Fruit fly (Drosophila melanogaster) whole organism, embryonic: ENCODE results near the gene Cp190.

ENCODE experiments used
- Abd-B ChIP-seq: fragments of 200-800 bp; sonication (Bioruptor generic); optimal IDR thresholded peaks from 2 replicates; lab custom pipeline; 2018; ENCODE audit warnings: missing biosample characterization, mild to moderate bottlenecking, missing genetic modification characterization, moderate library complexity
- CG10543 ChIP-seq: fragments of 200-800 bp; sonication (Bioruptor generic); optimal IDR thresholded peaks from 3 replicates; lab custom pipeline; 2017; ENCODE audit warnings: missing biosample characterization, mild to moderate bottlenecking, missing genetic modification characterization, moderate library complexity
- CG10979 ChIP-seq: fragments of 200-800 bp; sonication (Bioruptor generic); optimal IDR thresholded peaks from 2 replicates; lab custom pipeline; 2018; ENCODE audit warnings: missing biosample characterization, mild to moderate bottlenecking, missing genetic modification characterization, moderate library complexity
- CG12155 ChIP-seq: fragments of 200-800 bp; sonication (Bioruptor generic); optimal IDR thresholded peaks from 3 replicates; lab custom pipeline; 2016; ENCODE audit warnings: missing biosample characterization, missing genetic modification characterization
- CG12299 ChIP-seq: fragments of 200-800 bp; sonication (Bioruptor generic); optimal IDR thresholded peaks from 2 replicates; lab custom pipeline; 2018; ENCODE audit warnings: missing biosample characterization, mild to moderate bottlenecking, missing genetic modification characterization
- CG13287 ChIP-seq: fragments of 200-800 bp; sonication (Bioruptor generic); IDR thresholded peaks from 2 replicates; pipeline ENCODE4 v1.3.6; 2022; ENCODE audit warnings: missing biosample characterization, missing genetic modification characterization; ENCODE audit not compliant: partially characterized antibody
- CG13424 ChIP-seq: fragments of 200-800 bp; sonication (Bioruptor generic); optimal IDR thresholded peaks from 2 replicates; lab custom pipeline; 2019; ENCODE audit warnings: missing biosample characterization, mild to moderate bottlenecking, missing genetic modification characterization, moderate library complexity
- CG13624 ChIP-seq: fragments of 200-800 bp; sonication (Bioruptor generic); optimal IDR thresholded peaks from 2 replicates; lab custom pipeline; 2016; ENCODE audit warnings: missing biosample characterization, missing genetic modification characterization
- CG18262 ChIP-seq: fragments of 200-800 bp; optimal IDR thresholded peaks from 3 replicates; lab custom pipeline; 2019; ENCODE audit warnings: missing biosample characterization, mild to moderate bottlenecking, missing genetic modification characterization, moderate library complexity
- CG2129 ChIP-seq: fragments of 200-800 bp; sonication (Bioruptor generic); IDR thresholded peaks from 2 replicates; pipeline ENCODE4 v1.3.6; 2022; ENCODE audit warnings: missing biosample characterization, missing genetic modification characterization; ENCODE audit not compliant: partially characterized antibody
- CG2678 ChIP-seq: fragments of 200-800 bp; sonication (Bioruptor generic); optimal IDR thresholded peaks from 3 replicates; lab custom pipeline; 2019; ENCODE audit warnings: missing biosample characterization, mild to moderate bottlenecking, missing genetic modification characterization, moderate library complexity
- CG32532 ChIP-seq: fragments of 200-800 bp; sonication (Bioruptor generic); IDR thresholded peaks from 2 replicates; pipeline ENCODE4 v1.3.6; 2022; ENCODE audit warnings: missing biosample characterization, missing genetic modification characterization
- CG32772 ChIP-seq: fragments of 200-800 bp; sonication (Bioruptor generic); IDR thresholded peaks from 2 replicates; pipeline ENCODE4 v1.3.6; 2022; ENCODE audit warnings: missing biosample characterization, missing genetic modification characterization
- CG3407 ChIP-seq: fragments of 200-800 bp; sonication (Bioruptor generic); optimal IDR thresholded peaks from 2 replicates; lab custom pipeline; 2018; ENCODE audit warnings: missing biosample characterization, mild to moderate bottlenecking, missing genetic modification characterization
- CG3847 ChIP-seq: fragments of 200-800 bp; sonication (Bioruptor generic); IDR thresholded peaks from 2 replicates; pipeline ENCODE4 v1.3.6; 2022; ENCODE audit warnings: missing biosample characterization, missing genetic modification characterization
- CG4404 ChIP-seq: fragments of 200-800 bp; sonication (Bioruptor generic); IDR thresholded peaks from 2 replicates; pipeline ENCODE4 v1.3.6; 2022; ENCODE audit warnings: missing biosample characterization, missing genetic modification characterization
- CG6175 ChIP-seq: fragments of 200-800 bp; sonication (Bioruptor generic); IDR thresholded peaks from 3 replicates; pipeline ENCODE4 v1.3.6; 2022; ENCODE audit warnings: missing biosample characterization, missing genetic modification characterization
- CG6791 ChIP-seq: fragments of 200-800 bp; sonication (Bioruptor generic); IDR thresholded peaks from 3 replicates; pipeline ENCODE4 v1.3.6; 2022; ENCODE audit warnings: missing biosample characterization, missing genetic modification characterization; ENCODE audit not compliant: partially characterized antibody
- CG7786 ChIP-seq: fragments of 200-800 bp; sonication (Bioruptor generic); optimal IDR thresholded peaks from 2 replicates; lab custom pipeline; 2016; ENCODE audit warnings: missing biosample characterization, missing genetic modification characterization
- CG8944 ChIP-seq: fragments of 200-800 bp; sonication (Bioruptor generic); optimal IDR thresholded peaks from 3 replicates; lab custom pipeline; 2016; ENCODE audit warnings: missing biosample characterization, missing genetic modification characterization
- CG9932 ChIP-seq: fragments of 200-800 bp; sonication (Bioruptor generic); IDR thresholded peaks from 2 replicates; pipeline ENCODE4 v1.3.6; 2022; ENCODE audit warnings: missing biosample characterization, missing genetic modification characterization
- CrebB ChIP-seq: fragments of 200-800 bp; sonication (Bioruptor generic); optimal IDR thresholded peaks from 3 replicates; lab custom pipeline; 2018; ENCODE audit warnings: missing biosample characterization, mild to moderate bottlenecking, missing genetic modification characterization
- Doc3 ChIP-seq: fragments of 200-800 bp; sonication (Bioruptor generic); IDR thresholded peaks from 3 replicates; pipeline ENCODE4 v1.3.6; 2022; ENCODE audit warnings: missing biosample characterization, missing genetic modification characterization; ENCODE audit not compliant: partially characterized antibody
- E2f2 ChIP-seq: fragments of 200-800 bp; sonication (Bioruptor generic); IDR thresholded peaks from 2 replicates; pipeline ENCODE4 v1.3.6; 2022; ENCODE audit warnings: missing biosample characterization, missing genetic modification characterization
- ERR ChIP-seq: fragments of 200-800 bp; sonication (Bioruptor generic); optimal IDR thresholded peaks from 2 replicates; lab custom pipeline; 2016; ENCODE audit warnings: missing biosample characterization, missing genetic modification characterization
- Elba2 ChIP-seq: fragments of 200-800 bp; sonication (Bioruptor generic); optimal IDR thresholded peaks from 3 replicates; lab custom pipeline; 2016; ENCODE audit warnings: missing biosample characterization, missing genetic modification characterization
- HHEX ChIP-seq: fragments of 200-800 bp; sonication (Bioruptor generic); optimal IDR thresholded peaks from 3 replicates; lab custom pipeline; 2017; ENCODE audit warnings: missing biosample characterization, mild to moderate bottlenecking, missing genetic modification characterization, missing genetic modification reagents
- Hmr ChIP-seq: fragments of 200-800 bp; sonication (Bioruptor generic); optimal IDR thresholded peaks from 3 replicates; lab custom pipeline; 2017; ENCODE audit warnings: mild to moderate bottlenecking, missing biosample characterization, missing genetic modification reagents, missing genetic modification characterization
- Lpt ChIP-seq: fragments of >200 bp; optimal IDR thresholded peaks from 2 replicates; lab custom pipeline; 2018; ENCODE audit warnings: missing biosample characterization, missing genetic modification characterization
- Nf-YC ChIP-seq: fragments of 200-800 bp; optimal IDR thresholded peaks from 3 replicates; lab custom pipeline; 2019; ENCODE audit warnings: missing biosample characterization, mild to moderate bottlenecking, missing genetic modification characterization, moderate library complexity
- PHDP ChIP-seq: fragments of 200-800 bp; sonication (Bioruptor generic); optimal IDR thresholded peaks from 3 replicates; lab custom pipeline; 2018; ENCODE audit warnings: missing biosample characterization, mild to moderate bottlenecking, missing genetic modification characterization, moderate library complexity
- Sin3A ChIP-seq: fragments of >200 bp; optimal IDR thresholded peaks from 2 replicates; lab custom pipeline; 2018
- Xbp1 ChIP-seq: fragments of 200-800 bp; sonication (Bioruptor generic); optimal IDR thresholded peaks from 3 replicates; lab custom pipeline; 2016; ENCODE audit warnings: missing biosample characterization, mild to moderate bottlenecking, missing genetic modification characterization
- chinmo ChIP-seq: fragments of 200-800 bp; sonication (Bioruptor generic); IDR thresholded peaks from 4 replicates; pipeline ENCODE4 v1.3.6; 2022; ENCODE audit warnings: missing biosample characterization, missing genetic modification characterization; ENCODE audit not compliant: partially characterized antibody
- emc ChIP-seq: fragments of 200-800 bp; sonication (Bioruptor generic); optimal IDR thresholded peaks from 2 replicates; lab custom pipeline; 2016; ENCODE audit warnings: missing biosample characterization, missing genetic modification characterization
- eve ChIP-seq, 2 experiments: fragments of >200 bp; optimal IDR thresholded peaks; 2 replicates each; lab custom pipeline; 2017; ENCODE audit warnings: missing biosample characterization in 2 of 2, missing genetic modification characterization in 2 of 2
- ewg ChIP-seq: fragments of 200-800 bp; sonication (Bioruptor generic); optimal IDR thresholded peaks from 3 replicates; lab custom pipeline; 2017; ENCODE audit warnings: mild to moderate bottlenecking, missing biosample characterization, missing genetic modification reagents, missing genetic modification characterization
- grn ChIP-seq: fragments of 200-800 bp; sonication (Bioruptor generic); optimal IDR thresholded peaks from 3 replicates; lab custom pipeline; 2017; ENCODE audit warnings: missing biosample characterization, missing genetic modification characterization
- gsb-n ChIP-seq: fragments of 200-800 bp; sonication (Bioruptor generic); optimal IDR thresholded peaks from 3 replicates; lab custom pipeline; 2018; ENCODE audit warnings: missing biosample characterization, mild to moderate bottlenecking, missing genetic modification characterization
- her ChIP-seq: fragments of 200-800 bp; sonication (Bioruptor generic); optimal IDR thresholded peaks from 2 replicates; lab custom pipeline; 2016; ENCODE audit warnings: missing biosample characterization, missing genetic modification characterization
- insv ChIP-seq, 2 experiments: fragments of 200-800 bp; sonication (Bioruptor generic); optimal IDR thresholded peaks; 3 replicates each; lab custom pipeline; 2016 to 2018; ENCODE audit warnings: missing biosample characterization in 2 of 2, missing genetic modification characterization in 2 of 2
- knrl ChIP-seq: fragments of 200-800 bp; sonication (Bioruptor generic); IDR thresholded peaks from 3 replicates; pipeline ENCODE4 v1.3.6; 2022; ENCODE audit warnings: missing biosample characterization, missing genetic modification characterization; ENCODE audit not compliant: partially characterized antibody
- maf-S ChIP-seq: fragments of 200-800 bp; sonication (Bioruptor generic); optimal IDR thresholded peaks from 2 replicates; lab custom pipeline; 2016; ENCODE audit warnings: missing biosample characterization, missing genetic modification characterization
- pho ChIP-seq: fragments of 200-800 bp; sonication (Bioruptor generic); optimal IDR thresholded peaks from 2 replicates; lab custom pipeline; 2016; ENCODE audit warnings: missing biosample characterization, missing genetic modification characterization
- pzg ChIP-seq: fragments of 200-800 bp; sonication (Bioruptor generic); optimal IDR thresholded peaks from 3 replicates; lab custom pipeline; 2018; ENCODE audit warnings: missing biosample characterization, mild to moderate bottlenecking, missing genetic modification characterization, moderate library complexity
- tap ChIP-seq: fragments of 200-800 bp; optimal IDR thresholded peaks from 3 replicates; lab custom pipeline; 2019; ENCODE audit warnings: missing biosample characterization, mild to moderate bottlenecking, missing genetic modification characterization, moderate library complexity
- tgo ChIP-seq: fragments of 200-800 bp; sonication (Bioruptor generic); IDR thresholded peaks from 3 replicates; pipeline ENCODE4 v1.3.6; 2022; ENCODE audit warnings: missing biosample characterization, missing genetic modification characterization
- tx ChIP-seq: fragments of 200-800 bp; sonication (Bioruptor generic); optimal IDR thresholded peaks from 2 replicates; lab custom pipeline; 2016; ENCODE audit warnings: missing biosample characterization, missing genetic modification characterization
- vnd ChIP-seq: fragments of 200-800 bp; sonication (Bioruptor generic); IDR thresholded peaks from 3 replicates; pipeline ENCODE4 v1.3.6; 2022; ENCODE audit warnings: missing biosample characterization, missing genetic modification characterization; ENCODE audit not compliant: partially characterized antibody
- wdn ChIP-seq: fragments of 200-800 bp; sonication (Bioruptor generic); IDR thresholded peaks from 2 replicates; pipeline ENCODE4 v1.3.6; 2022; ENCODE audit warnings: missing biosample characterization, missing genetic modification characterization
- zf30C ChIP-seq: fragments of 200-800 bp; sonication (Bioruptor generic); optimal IDR thresholded peaks from 3 replicates; lab custom pipeline; 2018; ENCODE audit warnings: missing biosample characterization, mild to moderate bottlenecking, missing genetic modification characterization

Cp190 gene

DNA sequence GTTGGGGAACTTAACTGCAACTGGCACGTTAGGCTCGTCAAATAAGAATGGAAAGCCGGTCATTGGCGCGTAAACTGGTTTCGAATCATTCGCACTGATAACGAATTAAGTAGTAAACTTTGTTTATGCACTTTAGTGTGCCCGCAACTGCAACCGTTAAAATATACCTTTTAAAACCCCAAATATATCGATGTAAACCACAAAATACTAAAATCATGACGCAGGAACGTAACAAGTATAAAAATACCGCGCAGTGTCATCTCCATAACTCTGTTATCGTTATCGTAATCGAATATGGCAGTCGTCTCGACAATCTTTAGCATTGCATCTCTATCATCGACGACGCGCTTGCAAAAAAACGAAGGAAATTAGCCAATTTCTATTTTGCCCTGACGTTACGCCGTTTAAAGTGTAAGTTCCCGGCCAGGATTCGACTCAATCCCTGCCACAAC is 49.7 kb downstream of the Cp190 start, which contains the start of the genes CG31344 and Caf1-55 (continued):
- TF ChIP-seq tx (GFP tag; lab: Kevin White, UChicago) = peak; percentile 24
- peak; percentile 88 for TF ChIP-seq CG6791 (GFP tag; lab: Robert Waterston, UW)
- peak; percentile 61; the same call in 2 of the 3 replicates for TF ChIP-seq vnd (GFP tag; lab: Robert Waterston, UW)
- peak; percentile 68; the same call in 2 of the 3 replicates for TF ChIP-seq Doc3
- TF ChIP-seq eve (GFP tag; optimal IDR thresholded peaks at IDR 0.05; lab: Kevin White, UChicago) = no peak
- TF ChIP-seq ERR = no peak
- peak; percentile 12 for TF ChIP-seq CG12155 (GFP tag; lab: Kevin White, UChicago)
- peak; percentile 51 for TF ChIP-seq pho (GFP tag; lab: Kevin White, UChicago)
- TF ChIP-seq CG13287 = peak; percentile 92
- peak; percentile 9 for TF ChIP-seq Nf-YC (tag; lab: Kevin White, UChicago)
- TF ChIP-seq zf30C (GFP tag; lab: Kevin White, UChicago) = no peak
- no peak for TF ChIP-seq Elba2
- TF ChIP-seq gsb-n (tag; lab: Kevin White, UChicago) = peak; percentile 21
- peak; percentile 31 for TF ChIP-seq grn (GFP tag; lab: Kevin White, UChicago)
- peak; percentile 12 for TF ChIP-seq CG13624 (GFP tag; lab: Kevin White, UChicago)
- TF ChIP-seq CG12299 (tag; lab: Kevin White, UChicago) = peak; percentile 2
- no peak for TF ChIP-seq CG8944 (GFP tag; lab: Kevin White, UChicago)
- TF ChIP-seq insv (GFP tag; optimal IDR thresholded peaks at IDR 0.05; lab: Kevin White, UChicago) = peak in 1 of 2 experiments; percentile 18
- TF ChIP-seq CG4404 = no peak
- peak; percentile 82 for TF ChIP-seq E2f2
- no peak for TF ChIP-seq ewg (GFP tag; lab: Kevin White, UChicago)
- no peak for TF ChIP-seq CG3407 (GFP tag; lab: Kevin White, UChicago)
- no peak for TF ChIP-seq CG2678 (tag; lab: Kevin White, UChicago)
- TF ChIP-seq CG6175 (GFP tag; lab: Robert Waterston, UW) = no peak
- TF ChIP-seq Hmr (GFP tag; lab: Kevin White, UChicago) = no peak
- peak; percentile 65 for TF ChIP-seq CG2129 (GFP tag; lab: Robert Waterston, UW)
- TF ChIP-seq HHEX (GFP tag; lab: Kevin White, UChicago) = no peak
- peak; percentile 12 for TF ChIP-seq maf-S (GFP tag; lab: Kevin White, UChicago)
- TF ChIP-seq tap (tag; lab: Kevin White, UChicago) = no peak
- no peak for TF ChIP-seq CG10543
- no peak for TF ChIP-seq Lpt (GFP tag; lab: Kevin White, UChicago)
- TF ChIP-seq Abd-B = peak; percentile 66
- no peak for TF ChIP-seq CG32772
- TF ChIP-seq CG10979 (tag; lab: Kevin White, UChicago) = no peak
- TF ChIP-seq wdn (GFP tag; lab: Robert Waterston, UW) = no peak
- TF ChIP-seq emc (GFP tag; lab: Kevin White, UChicago) = no peak
- TF ChIP-seq CG7786 (GFP tag; lab: Kevin White, UChicago) = peak; percentile 17
- no peak for TF ChIP-seq CG13424
- TF ChIP-seq her (GFP tag; lab: Kevin White, UChicago) = no peak
- no peak for TF ChIP-seq CG32532 (GFP tag; lab: Robert Waterston, UW)
- peak; percentile 25 for TF ChIP-seq PHDP
- peak; percentile 98 for TF ChIP-seq pzg (GFP tag; lab: Kevin White, UChicago)
- peak; percentile 2 for TF ChIP-seq CrebB (tag; lab: Kevin White, UChicago)
- TF ChIP-seq knrl (GFP tag; lab: Robert Waterston, UW) = peak; percentile 79
- TF ChIP-seq Sin3A (lab: Kevin White, UChicago) = peak; percentile 70
- TF ChIP-seq tgo (GFP tag; lab: Robert Waterston, UW) = no peak
- peak; percentile 34; the same call in 1 of the 2 replicates for TF ChIP-seq CG9932 (GFP tag; lab: Robert Waterston, UW)
- TF ChIP-seq Xbp1 (GFP tag; lab: Kevin White, UChicago) = peak; percentile 28
- no peak for TF ChIP-seq CG18262 (tag; lab: Kevin White, UChicago)
- peak; percentile 93; the same call in 2 of the 4 replicates for TF ChIP-seq chinmo (GFP tag; lab: Robert Waterston, UW)
- peak; percentile 38; the same call in 1 of the 2 replicates for TF ChIP-seq CG3847
